Worm (Caenorhabditis elegans): ENCODE measurements around the gene srx-44.
"Not testable (repeated sequence)": the region's sequence is repeated elsewhere in the genome, so short reads cannot be mapped to it uniquely, and the experiment has no call there.

- TF ChIP-seq him-1, dao-5, W03F9.2 (tag; optimal IDR thresholded peaks at IDR 0.05): not testable (repeated sequence)
These were observed 20.1 kb downstream of the srx-44 start, which contains the start of the genes his-4 and his-3 for ce11 chrV:16040140-16040827.

All from whole organism, L4/young adult.